Worm (Caenorhabditis elegans): ENCODE results near the gene C55A1.1.

Gene C55A1.1

ce11 chrV:15578386-15578785, 43.2 kb upstream of the C55A1.1 start, which contains the start of gene F28F8.9:
F28F8.9 (minus strand) TSS chrV:15578673.
- TF ChIP-seq swsn-7 (tag; optimal IDR thresholded peaks at IDR 0.05) (peak; percentile 46), pqm-1 (tag; optimal IDR thresholded peaks at IDR 0.05) (no peak), mdl-1 (tag; optimal IDR thresholded peaks at IDR 0.05) (peak in 1 of 2 experiments; percentile 15), lin-13 (GFP tag; optimal IDR thresholded peaks at IDR 0.05) (peak; percentile 43), skn-1 (tag; optimal IDR thresholded peaks at IDR 0.05) (peak; percentile 76), tbx-2 (tag; optimal IDR thresholded peaks at IDR 0.05) (peak; percentile 27), lir-3 (tag; optimal IDR thresholded peaks at IDR 0.05; ENCODE audit: poor library complexity) (no peak), lin-35 (GFP tag; optimal IDR thresholded peaks at IDR 0.05) (peak; percentile 95 to 98), nhr-76 (tag; optimal IDR thresholded peaks at IDR 0.05) (no peak), rnt-1 (tag; optimal IDR thresholded peaks at IDR 0.05) (peak; percentile 59), nhr-90 (tag; optimal IDR thresholded peaks at IDR 0.05; ENCODE audit: poor library complexity) (peak; percentile 40), nhr-47 (tag; optimal IDR thresholded peaks at IDR 0.05) (peak; percentile 57), egl-27 (tag; optimal IDR thresholded peaks at IDR 0.05) (no peak), nhr-85 (tag) (peak; percentile 49), fkh-4 (tag; optimal IDR thresholded peaks at IDR 0.05; ENCODE audit: borderline replicate concordance) (no peak), isw-1 (GFP tag; IDR thresholded peaks at IDR 0.05) (peak; percentile 40), nhr-71 (tag; optimal IDR thresholded peaks at IDR 0.05) (peak; percentile 63), fos-1 (tag; optimal IDR thresholded peaks at IDR 0.05) (peak; percentile 41), xbp-1 (tag; optimal IDR thresholded peaks at IDR 0.05) (peak; percentile 52), nhr-28 (tag; optimal IDR thresholded peaks at IDR 0.05) (no peak), snpc-4 (tag; optimal IDR thresholded peaks at IDR 0.05) (peak; percentile 40), hlh-17 (GFP tag; optimal IDR thresholded peaks at IDR 0.05; ENCODE audit: borderline replicate concordance) (no peak), efl-1 (optimal IDR thresholded peaks at IDR 0.05) (peak; percentile 44 to 94), efl-1 (GFP tag; optimal IDR thresholded peaks at IDR 0.05 in 1 of 2) (peak; percentile 93 to 99), ceh-82 (tag; optimal IDR thresholded peaks at IDR 0.05) (peak in 2 of 3 experiments; percentile 25 to 46), dpl-1 (GFP tag; optimal IDR thresholded peaks at IDR 0.05) (peak; percentile 91 to 96 (median 93)), F16B12.6 (tag; optimal IDR thresholded peaks at IDR 0.05) (peak; percentile 4), unc-130 (tag; optimal IDR thresholded peaks at IDR 0.05) (peak; percentile 46), nhr-20 (tag; optimal IDR thresholded peaks at IDR 0.05) (peak; percentile 14), nhr-19 (GFP tag; conservative IDR thresholded peaks at IDR 0.05) (peak; percentile 58), C16A3.4 (tag; optimal IDR thresholded peaks at IDR 0.05) (peak; percentile 44), snu-23 (GFP tag; optimal IDR thresholded peaks at IDR 0.05) (peak; percentile 56), blmp-1 (tag; optimal IDR thresholded peaks at IDR 0.05) (peak; percentile 53), lsy-2 (tag; optimal IDR thresholded peaks at IDR 0.05) (peak; percentile 67 to 80), sup-37 (GFP tag; optimal IDR thresholded peaks at IDR 0.05) (no peak)

ce11 chrV:15585744-15586143, 35.9 kb upstream of the C55A1.1 start:
- TF ChIP-seq lsy-2 (tag; optimal IDR thresholded peaks at IDR 0.05), result peak in 1 of 2 experiments; percentile 5
- TF ChIP-seq rnt-1 (tag; optimal IDR thresholded peaks at IDR 0.05), result peak; percentile 33

ce11 chrV:15590183-15590667, 31.4 kb upstream of the C55A1.1 start, which contains the start of gene F28F8.7:
F28F8.7 (minus strand) TSS chrV:15590617.
- TF ChIP-seq zip-4 (GFP tag; optimal IDR thresholded peaks at IDR 0.05), result peak; percentile 41
- peak; percentile 4 for TF ChIP-seq ceh-8 (GFP tag; optimal IDR thresholded peaks at IDR 0.05)
- TF ChIP-seq lir-3 (tag; optimal IDR thresholded peaks at IDR 0.05; ENCODE audit: poor library complexity), result peak; percentile 82
- peak; percentile 48 for TF ChIP-seq fkh-8 (tag; optimal IDR thresholded peaks at IDR 0.05)
- TF ChIP-seq nhr-20 (tag; optimal IDR thresholded peaks at IDR 0.05), result peak; percentile 64
- TF ChIP-seq ceh-88 (GFP tag; IDR thresholded peaks at IDR 0.05), result peak; percentile 74
- peak; percentile 44 to 79 for TF ChIP-seq efl-1 (optimal IDR thresholded peaks at IDR 0.05)
- peak; percentile 63 to 94 for TF ChIP-seq efl-1 (GFP tag; optimal IDR thresholded peaks at IDR 0.05 in 1 of 2)
- peak; percentile 8 for TF ChIP-seq nhr-11 (tag; optimal IDR thresholded peaks at IDR 0.05)
- TF ChIP-seq lin-14 (GFP tag; optimal IDR thresholded peaks at IDR 0.05), result peak; percentile 65
- TF ChIP-seq egl-13 (tag; optimal IDR thresholded peaks at IDR 0.05), result peak; percentile 67
- TF ChIP-seq xbp-1 (tag; optimal IDR thresholded peaks at IDR 0.05), result peak; percentile 72
- TF ChIP-seq dsc-1 (tag; optimal IDR thresholded peaks at IDR 0.05), result peak; percentile 64
- TF ChIP-seq isw-1 (GFP tag; IDR thresholded peaks at IDR 0.05), result peak; percentile 53
- peak; percentile 32 for TF ChIP-seq lin-15B (tag; optimal IDR thresholded peaks at IDR 0.05)
- peak; percentile 55 for TF ChIP-seq swsn-7 (tag; optimal IDR thresholded peaks at IDR 0.05)
- TF ChIP-seq nhr-19 (GFP tag; conservative IDR thresholded peaks at IDR 0.05), result peak; percentile 94
- TF ChIP-seq mab-9 (GFP tag; IDR thresholded peaks at IDR 0.05), result peak; percentile 75
- TF ChIP-seq unc-98 (GFP tag; IDR thresholded peaks at IDR 0.05), result peak; percentile 62; the same call in 1 of the 2 replicates
- TF ChIP-seq snu-23 (GFP tag; optimal IDR thresholded peaks at IDR 0.05), result peak; percentile 78
- TF ChIP-seq lin-35 (GFP tag; optimal IDR thresholded peaks at IDR 0.05), result peak; percentile 0 to 36
- TF ChIP-seq nhr-47 (tag; optimal IDR thresholded peaks at IDR 0.05), result peak; percentile 90
- TF ChIP-seq nhr-77 (tag; optimal IDR thresholded peaks at IDR 0.05), result peak; percentile 35
- peak; percentile 14 for TF ChIP-seq irx-1 (tag; optimal IDR thresholded peaks at IDR 0.05)
